Fruit fly (Drosophila melanogaster): ENCODE data around the gene osy.

dm6 chr3R:26318857-26319256 is 702 bp downstream of the osy start:
- TF ChIP-seq N (GFP tag; optimal IDR thresholded peaks at IDR 0.05): no peak
- TF ChIP-seq pan (optimal IDR thresholded peaks at IDR 0.05): no peak
- no peak for TF ChIP-seq Hr78 (GFP tag; optimal IDR thresholded peaks at IDR 0.05)
- TF ChIP-seq sv (GFP tag; optimal IDR thresholded peaks at IDR 0.05): no peak
- no peak for TF ChIP-seq CG9705 (GFP tag; optimal IDR thresholded peaks at IDR 0.05)
- no peak for TF ChIP-seq Dif (GFP tag; optimal IDR thresholded peaks at IDR 0.05; ENCODE audit: partially characterized antibody)
- no peak for TF ChIP-seq fru (GFP tag; optimal IDR thresholded peaks at IDR 0.05)
- TF ChIP-seq Dfd (GFP tag; optimal IDR thresholded peaks at IDR 0.05): no peak
- no peak for TF ChIP-seq foxo (GFP tag; optimal IDR thresholded peaks at IDR 0.05)
- no peak for TF ChIP-seq Hnf4 (GFP tag; optimal IDR thresholded peaks at IDR 0.05)
- no peak for TF ChIP-seq Sp1 (GFP tag; optimal IDR thresholded peaks at IDR 0.05)

Measured in whole organism, wandering third instar larva.